Worm (Caenorhabditis elegans) whole organism, L2 larva: ENCODE results near the gene F52D10.4.

Experiments used
- C34F6.9 ChIP-seq: fragments of 150-350 bp; optimal IDR thresholded peaks from 2 replicates; lab custom pipeline; 2014; ENCODE audit warnings: missing biosample characterization, missing genetic modification characterization
- F13H6.1 ChIP-seq: sonication (generic microtip); optimal IDR thresholded peaks from 2 replicates; lab custom pipeline; 2016; ENCODE audit warnings: missing genetic modification characterization, missing compliant biosample characterization
- R02D3.7 ChIP-seq: fragments of 150-350 bp; optimal IDR thresholded peaks from 2 replicates; lab custom pipeline; 2014; ENCODE audit warnings: missing biosample characterization, missing genetic modification characterization
- ZK546.5 ChIP-seq: sonication (generic microtip); optimal IDR thresholded peaks from 2 replicates; lab custom pipeline; 2017; ENCODE audit warnings: missing biosample characterization, missing genetic modification characterization
- aly-2 ChIP-seq: fragments of 150-350 bp; optimal IDR thresholded peaks from 2 replicates; lab custom pipeline; 2014; ENCODE audit warnings: missing biosample characterization, missing genetic modification characterization
- ama-1 ChIP-seq: fragments of 150-350 bp; optimal IDR thresholded peaks from 2 replicates; lab custom pipeline; 2018; ENCODE audit warnings: inconsistent platforms
- crh-2 ChIP-seq: sonication (generic microtip); optimal IDR thresholded peaks from 2 replicates; lab custom pipeline; 2017; ENCODE audit warnings: missing biosample characterization, missing genetic modification characterization
- dmd-4 ChIP-seq: sonication (generic microtip); optimal IDR thresholded peaks from 2 replicates; lab custom pipeline; 2017; ENCODE audit warnings: missing biosample characterization, missing genetic modification characterization
- elt-1 ChIP-seq: fragments of 150-350 bp; optimal IDR thresholded peaks from 2 replicates; lab custom pipeline; 2014; ENCODE audit warnings: missing biosample characterization, missing genetic modification characterization
- lin-11 ChIP-seq: fragments of 150-350 bp; sonication (generic microtip); optimal IDR thresholded peaks from 2 replicates; lab custom pipeline; 2014; ENCODE audit warnings: missing biosample characterization, missing genetic modification characterization, inconsistent platforms, mixed read lengths
- mab-5 ChIP-seq: fragments of 150-350 bp; optimal IDR thresholded peaks from 2 replicates; lab custom pipeline; 2014; ENCODE audit warnings: missing biosample characterization, missing genetic modification characterization
- mbf-1 ChIP-seq: sonication (generic microtip); optimal IDR thresholded peaks from 2 replicates; lab custom pipeline; 2017; ENCODE audit warnings: missing biosample characterization, missing genetic modification characterization
- mdl-1 ChIP-seq, 2 experiments: fragments of 150-350 bp in 1 of 2; sonication (generic microtip) in 1 of 2; optimal IDR thresholded peaks; 2 replicates each; lab custom pipeline; 2017; ENCODE audit warnings: missing biosample characterization in 2 of 2, missing genetic modification characterization in 2 of 2
- nhr-10 ChIP-seq: sonication (generic microtip); optimal IDR thresholded peaks from 2 replicates; lab custom pipeline; 2017; ENCODE audit warnings: missing biosample characterization, missing genetic modification characterization
- nhr-129 ChIP-seq: fragments of 150-350 bp; optimal IDR thresholded peaks from 2 replicates; lab custom pipeline; 2014; ENCODE audit warnings: missing biosample characterization, missing genetic modification characterization
- nhr-23 ChIP-seq: fragments of 150-350 bp; optimal IDR thresholded peaks from 2 replicates; lab custom pipeline; 2014; ENCODE audit warnings: missing biosample characterization, missing genetic modification reagents, missing genetic modification characterization
- nhr-237 ChIP-seq: fragments of 150-350 bp; optimal IDR thresholded peaks from 2 replicates; lab custom pipeline; 2014; ENCODE audit warnings: missing biosample characterization, missing genetic modification characterization
- nhr-6 ChIP-seq: fragments of 150-350 bp; optimal IDR thresholded peaks from 2 replicates; lab custom pipeline; 2014; ENCODE audit warnings: missing biosample characterization, missing genetic modification characterization
- nhr-77 ChIP-seq: fragments of 150-350 bp; optimal IDR thresholded peaks from 2 replicates; lab custom pipeline; 2014; ENCODE audit warnings: missing biosample characterization, missing genetic modification characterization
- sem-4 ChIP-seq: fragments of 150-350 bp; optimal IDR thresholded peaks from 2 replicates; lab custom pipeline; 2014; ENCODE audit warnings: missing biosample characterization, missing genetic modification reagents, missing genetic modification characterization
- sma-3 ChIP-seq: sonication (generic microtip); optimal IDR thresholded peaks from 2 replicates; lab custom pipeline; 2016; ENCODE audit warnings: missing genetic modification reagents, missing genetic modification characterization, missing compliant biosample characterization
- unc-39 ChIP-seq: fragments of 150-350 bp; optimal IDR thresholded peaks from 2 replicates; lab custom pipeline; 2014; ENCODE audit warnings: missing biosample characterization, missing genetic modification characterization
- unc-55 ChIP-seq: fragments of 150-350 bp; sonication (generic microtip); optimal IDR thresholded peaks from 3 replicates; lab custom pipeline; 2014; ENCODE audit warnings: missing biosample characterization, missing genetic modification reagents, missing genetic modification characterization
- zag-1 ChIP-seq: fragments of 150-350 bp; optimal IDR thresholded peaks from 2 replicates; lab custom pipeline; 2014; ENCODE audit warnings: missing biosample characterization, missing genetic modification characterization
- ztf-1 ChIP-seq: fragments of 200-800 bp; sonication (Bioruptor generic); conservative IDR thresholded peaks from 2 replicates; pipeline ENCODE4 v1.3.6; 2022; ENCODE audit warnings: missing genetic modification characterization, missing compliant biosample characterization
- ztf-11 ChIP-seq: sonication (generic microtip); optimal IDR thresholded peaks from 2 replicates; lab custom pipeline; 2017; ENCODE audit warnings: missing biosample characterization, missing genetic modification characterization

The F52D10.4 gene

ce11 chrX:11585894-11586293, 31.4 kb upstream of the F52D10.4 start:
- no peak for TF ChIP-seq nhr-6 (tag; lab: Kevin White, UChicago)
- TF ChIP-seq, all 48 proteins: peak for 0

- TF ChIP-seq ztf-11 (tag; lab: Kevin White, UChicago) = no peak
Measured at ce11 chrX:11590545-11590944, 26.7 kb upstream of the F52D10.4 start.

- TF ChIP-seq unc-39 (tag; lab: Kevin White, UChicago) = no peak
- TF ChIP-seq C34F6.9 (tag; lab: Kevin White, UChicago) = no peak
- no peak for TF ChIP-seq F13H6.1 (tag; lab: Kevin White, UChicago)
- TF ChIP-seq unc-55 (GFP tag; lab: Kevin White, UChicago) = no peak
- TF ChIP-seq R02D3.7 = no peak
- no peak for TF ChIP-seq sma-3
- no peak for TF ChIP-seq dmd-4 (tag; lab: Kevin White, UChicago)
- TF ChIP-seq, all 48 proteins: peak for 0
Measured at ce11 chrX:11591620-11592019, 25.6 kb upstream of the F52D10.4 start, which contains the start of gene F52D10.2. Gene F52D10.2, minus strand, starts transcription at chrX:11591720.

ce11 chrX:11592539-11592938, 24.7 kb upstream of the F52D10.4 start:
- no peak for TF ChIP-seq mab-5 (tag; lab: Kevin White, UChicago)
- TF ChIP-seq aly-2 (tag; lab: Kevin White, UChicago) = no peak
- no peak for TF ChIP-seq mbf-1 (tag; lab: Kevin White, UChicago)
- no peak for TF ChIP-seq dmd-4 (tag; lab: Kevin White, UChicago)
- TF ChIP-seq lin-11 (tag; lab: Kevin White, UChicago) = no peak
- TF ChIP-seq elt-1 (tag; lab: Kevin White, UChicago) = no peak
- TF ChIP-seq sem-4 (tag; lab: Kevin White, UChicago) = no peak
- no peak for TF ChIP-seq R02D3.7
- no peak for TF ChIP-seq nhr-129
- TF ChIP-seq nhr-237 (tag; lab: Kevin White, UChicago) = no peak
- no peak for TF ChIP-seq crh-2 (tag; lab: Kevin White, UChicago)

- TF ChIP-seq ztf-1 (GFP tag; lab: Robert Waterston, UW) (no peak), ama-1 (lab: Kevin White, UChicago) (no peak), nhr-23 (tag; lab: Kevin White, UChicago) (no peak), zag-1 (tag; lab: Kevin White, UChicago) (no peak), mdl-1 (tag; optimal IDR thresholded peaks at IDR 0.05; lab: Kevin White, UChicago) (no peak), ZK546.5 (no peak), nhr-77 (tag; lab: Kevin White, UChicago) (no peak), R02D3.7 (no peak), nhr-10 (tag; lab: Kevin White, UChicago) (no peak), crh-2 (tag; lab: Kevin White, UChicago) (no peak), mab-5 (tag; lab: Kevin White, UChicago) (no peak)
Measured at ce11 chrX:11596876-11597275, 20.4 kb upstream of the F52D10.4 start.

ce11 chrX:11598839-11599238, 18.4 kb upstream of the F52D10.4 start:
- TF ChIP-seq C34F6.9 (tag; lab: Kevin White, UChicago) = no peak
- TF ChIP-seq dmd-4 (tag; lab: Kevin White, UChicago) = no peak
- TF ChIP-seq nhr-6 (tag; lab: Kevin White, UChicago) = no peak

- TF ChIP-seq nhr-10 (tag; lab: Kevin White, UChicago) (no peak), unc-39 (tag; lab: Kevin White, UChicago) (no peak), ama-1 (lab: Kevin White, UChicago) (no peak), C34F6.9 (tag; lab: Kevin White, UChicago) (no peak), mdl-1 (tag; optimal IDR thresholded peaks at IDR 0.05; lab: Kevin White, UChicago) (no peak)
Measured at ce11 chrX:11600488-11601106, 16.7 kb upstream of the F52D10.4 start.
